Fruit fly (Drosophila melanogaster) whole organism, wandering third instar larva: ENCODE data around the gene Pvf3.

Experiments
- CG32264 ChIP-seq: fragments of 200-800 bp; sonication (Bioruptor generic); optimal IDR thresholded peaks from 2 replicates; lab custom pipeline; 2016; ENCODE audit warnings: missing biosample characterization, missing genetic modification characterization
- CrebA ChIP-seq: fragments of 200-800 bp; sonication (Bioruptor generic); optimal IDR thresholded peaks from 2 replicates; lab custom pipeline; 2016; ENCODE audit warnings: missing biosample characterization, mild to moderate bottlenecking, missing genetic modification characterization, borderline replicate concordance
- Dfd ChIP-seq: fragments of >200 bp; optimal IDR thresholded peaks from 2 replicates; lab custom pipeline; 2017; ENCODE audit warnings: missing biosample characterization, missing genetic modification characterization
- Dif ChIP-seq: fragments of 200-275, 200-300 bp; sonication (Bioruptor generic); optimal IDR thresholded peaks from 2 replicates; lab custom pipeline; 2018; ENCODE audit warnings: missing biosample characterization, missing genetic modification characterization; ENCODE audit not compliant: partially characterized antibody
- Jra ChIP-seq: sonication (Bioruptor generic); optimal IDR thresholded peaks from 2 replicates; lab custom pipeline; 2016; ENCODE audit warnings: missing biosample characterization, missing genetic modification characterization
- Rel ChIP-seq, 2 experiments: fragments of 200-800 bp; sonication (Bioruptor generic) in 1 of 2; optimal IDR thresholded peaks; 2 replicates in 1 of 2; 3 replicates in 1 of 2; lab custom pipeline; 2016 to 2019; ENCODE audit warnings: mild to moderate bottlenecking in 2 of 2, missing biosample characterization in 2 of 2, missing genetic modification characterization in 2 of 2, moderate library complexity in 1 of 2
- Vsx2 ChIP-seq: fragments of 200-300, 225-300 bp; sonication (Bioruptor generic); optimal IDR thresholded peaks from 2 replicates; lab custom pipeline; 2018; ENCODE audit warnings: missing biosample characterization, missing genetic modification characterization; ENCODE audit not compliant: partially characterized antibody
- brk ChIP-seq: fragments of 200-800 bp; sonication (Bioruptor generic); optimal IDR thresholded peaks from 2 replicates; lab custom pipeline; 2016; ENCODE audit warnings: missing biosample characterization, mild to moderate bottlenecking, missing genetic modification characterization
- dsf ChIP-seq: sonication (Bioruptor generic); optimal IDR thresholded peaks from 2 replicates; lab custom pipeline; 2016; ENCODE audit warnings: missing biosample characterization, missing genetic modification characterization, borderline replicate concordance
- fru ChIP-seq: fragments of 200-800 bp; sonication (Bioruptor generic); optimal IDR thresholded peaks from 3 replicates; lab custom pipeline; 2016; ENCODE audit warnings: missing biosample characterization, mild to moderate bottlenecking, missing genetic modification characterization
- h ChIP-seq: fragments of 200-800 bp; sonication (Bioruptor generic); optimal IDR thresholded peaks from 3 replicates; lab custom pipeline; 2016; ENCODE audit warnings: missing biosample characterization, mild to moderate bottlenecking, missing genetic modification characterization
- lola ChIP-seq: fragments of >200 bp; optimal IDR thresholded peaks from 2 replicates; lab custom pipeline; 2017; ENCODE audit warnings: missing biosample characterization, missing genetic modification characterization
- psq ChIP-seq: fragments of 200-800 bp; sonication (Bioruptor generic); optimal IDR thresholded peaks from 3 replicates; lab custom pipeline; 2017; ENCODE audit warnings: missing biosample characterization, mild to moderate bottlenecking, missing genetic modification characterization, moderate library complexity

DNA sequence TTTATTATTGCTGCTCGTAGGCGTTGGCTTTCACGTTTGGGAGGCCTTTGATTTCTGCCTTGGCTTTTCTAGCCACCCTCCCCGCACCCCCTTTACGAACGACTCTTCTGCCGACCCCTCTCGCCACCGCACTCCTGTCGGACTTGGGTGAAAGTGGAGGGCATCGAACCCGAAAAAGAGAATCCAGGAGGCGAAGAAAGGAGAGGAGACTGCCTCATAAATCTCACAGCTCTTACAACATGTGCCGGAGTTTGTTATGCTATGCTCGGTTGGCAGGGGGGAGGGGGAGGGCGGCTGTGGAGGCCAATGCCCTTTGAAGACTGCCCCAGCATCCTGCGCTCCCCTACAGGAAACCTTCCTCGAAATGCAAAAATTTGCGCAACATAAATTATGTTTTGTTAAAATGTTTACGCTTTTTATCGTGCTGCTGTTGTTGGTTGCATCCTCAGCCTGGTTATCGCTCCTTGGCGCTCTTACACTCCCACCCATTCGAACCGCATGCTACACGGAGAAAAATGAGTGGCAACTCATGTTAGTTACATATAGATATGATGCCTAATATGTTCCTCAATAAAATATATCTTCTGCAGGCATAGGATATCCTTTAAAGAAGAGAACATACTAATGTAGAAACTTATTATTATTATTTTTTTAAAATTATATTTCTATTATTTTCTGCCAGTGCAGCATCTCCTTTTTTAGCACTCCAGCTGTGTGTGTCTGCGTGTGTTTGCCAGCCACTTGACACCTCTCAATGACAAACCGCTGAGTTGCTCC lies 53.1 kb downstream of the Pvf3 start:
- TF ChIP-seq Dfd (GFP tag; lab: Kevin White, UChicago) (no peak), dsf (GFP tag; lab: Kevin White, UChicago) (no peak), fru (peak; percentile 46), h (GFP tag; lab: Kevin White, UChicago) (peak; percentile 49), lola (GFP tag; lab: Kevin White, UChicago) (no peak), psq (GFP tag; lab: Kevin White, UChicago) (peak; percentile 67), brk (GFP tag; lab: Kevin White, UChicago) (no peak), Rel (GFP tag; optimal IDR thresholded peaks at IDR 0.05; lab: Kevin White, UChicago) (no peak), Rel (tag; optimal IDR thresholded peaks at IDR 0.05; lab: Kevin White, UChicago) (peak; percentile 6), Jra (GFP tag; lab: Kevin White, UChicago) (no peak), Vsx2 (GFP tag; lab: Kevin White, UChicago) (no peak), CG32264 (GFP tag; lab: Kevin White, UChicago) (no peak), CrebA (GFP tag; lab: Kevin White, UChicago) (no peak), Dif (GFP tag; lab: Kevin White, UChicago) (no peak)
